Fruit fly (Drosophila melanogaster): ENCODE measurements around the gene RhoL.

RhoL gene

DNA sequence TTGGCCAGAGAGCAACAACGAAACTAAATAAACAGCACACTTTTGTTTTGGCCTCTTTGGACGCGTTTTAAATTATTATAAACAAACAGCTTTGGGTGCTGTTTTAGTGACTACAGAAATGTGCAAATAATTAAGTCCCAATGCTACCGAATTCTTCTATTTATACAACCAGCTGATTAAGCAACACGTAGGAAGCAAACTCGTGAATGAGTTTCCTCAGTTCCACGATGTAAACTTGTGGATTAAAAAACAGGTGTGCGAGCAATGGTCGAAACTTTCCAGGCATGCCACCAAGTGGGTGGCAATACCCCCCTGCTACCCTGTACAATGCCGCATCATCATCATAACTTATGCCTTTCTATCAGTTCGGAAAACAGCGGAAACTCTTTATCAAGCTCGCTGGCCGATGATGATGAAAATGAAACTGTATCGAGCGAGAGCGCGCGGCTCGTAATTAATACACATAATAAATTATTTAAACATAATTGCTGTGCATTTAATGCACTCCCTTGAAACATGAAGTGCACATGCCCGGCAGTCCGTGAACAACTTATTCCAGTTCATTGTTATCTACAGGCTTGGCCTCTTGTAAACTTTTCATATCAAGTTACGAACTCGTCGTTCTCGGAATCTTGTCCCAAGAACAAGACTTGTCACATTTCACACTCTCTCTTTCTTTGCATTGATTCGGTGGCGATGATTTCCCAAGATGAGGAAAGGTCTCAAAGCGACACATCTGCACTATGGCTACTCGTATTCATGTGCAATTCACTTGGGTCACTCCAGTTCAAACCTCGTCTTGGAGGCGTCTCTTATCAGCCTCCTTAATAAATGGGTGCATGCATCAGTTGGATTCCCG lies 2.0 kb downstream of the RhoL start (continued):
- TF ChIP-seq gfzf (GFP tag; optimal IDR thresholded peaks at IDR 0.05) = no peak
- no peak for TF ChIP-seq sc (optimal IDR thresholded peaks at IDR 0.05)
- TF ChIP-seq sc (GFP tag; optimal IDR thresholded peaks at IDR 0.05) = no peak
- no peak for TF ChIP-seq oc (tag; optimal IDR thresholded peaks at IDR 0.05)
- TF ChIP-seq CG14441 (GFP tag; IDR thresholded peaks at IDR 0.05) = 0 out of 2 replicates have a peak, but pooled peaks have one; percentile 15
- TF ChIP-seq kay (GFP tag; optimal IDR thresholded peaks at IDR 0.05) = no peak
- no peak for TF ChIP-seq CG4328 (GFP tag; optimal IDR thresholded peaks at IDR 0.05)
- TF ChIP-seq bab2 (GFP tag; optimal IDR thresholded peaks at IDR 0.05) = peak; percentile 8
- TF ChIP-seq CG12942 (GFP tag; optimal IDR thresholded peaks at IDR 0.05) = no peak
- peak; percentile 38; the same call in 1 of the 2 replicates for TF ChIP-seq NFAT (GFP tag; IDR thresholded peaks at IDR 0.05)
- no peak for TF ChIP-seq ERR (GFP tag; optimal IDR thresholded peaks at IDR 0.05)
- no peak for TF ChIP-seq grau (tag; optimal IDR thresholded peaks at IDR 0.05)
- TF ChIP-seq CG31224 (GFP tag; IDR thresholded peaks at IDR 0.05) = no peak
- no peak for TF ChIP-seq CG8765 (GFP tag; IDR thresholded peaks at IDR 0.05)
- no peak for TF ChIP-seq Ravus (GFP tag; IDR thresholded peaks at IDR 0.05)
- TF ChIP-seq CG7556 (GFP tag; optimal IDR thresholded peaks at IDR 0.05) = no peak
- no peak for TF ChIP-seq br (optimal IDR thresholded peaks at IDR 0.05)
- TF ChIP-seq CG11696 (GFP tag; IDR thresholded peaks at IDR 0.05) = no peak
- no peak for TF ChIP-seq CG32772 (GFP tag; IDR thresholded peaks at IDR 0.05)
- no peak for TF ChIP-seq CG31441 (GFP tag; IDR thresholded peaks at IDR 0.05)
- TF ChIP-seq CG6813 (GFP tag; optimal IDR thresholded peaks at IDR 0.05) = no peak
- TF ChIP-seq sob (GFP tag; IDR thresholded peaks at IDR 0.05) = 0 out of 2 replicates have a peak, but pooled peaks have one; percentile 26
- no peak for TF ChIP-seq trh (GFP tag; optimal IDR thresholded peaks at IDR 0.05)
- TF ChIP-seq nom (GFP tag; optimal IDR thresholded peaks at IDR 0.05) = no peak
- TF ChIP-seq CG17359 (tag; optimal IDR thresholded peaks at IDR 0.05) = no peak
- no peak for TF ChIP-seq sna (GFP tag; IDR thresholded peaks at IDR 0.05; ENCODE audit: partially characterized antibody)
- TF ChIP-seq CG15514 (GFP tag; optimal IDR thresholded peaks at IDR 0.05) = peak; percentile 24
- TF ChIP-seq sens-2 (GFP tag; IDR thresholded peaks at IDR 0.05) = no peak
- TF ChIP-seq sd (tag; optimal IDR thresholded peaks at IDR 0.05) = peak; percentile 42
- no peak for TF ChIP-seq CG1024 (GFP tag; IDR thresholded peaks at IDR 0.05)
- no peak for TF ChIP-seq Bgb (GFP tag; IDR thresholded peaks at IDR 0.05; ENCODE audit: partially characterized antibody)
- TF ChIP-seq prd (optimal IDR thresholded peaks at IDR 0.05) = no peak
- TF ChIP-seq prd (GFP tag; IDR thresholded peaks at IDR 0.05) = no peak
- TF ChIP-seq dpn (GFP tag; optimal IDR thresholded peaks at IDR 0.05) = no peak
- no peak for TF ChIP-seq Atf3 (GFP tag; optimal IDR thresholded peaks at IDR 0.05)
- TF ChIP-seq HmgZ (tag; optimal IDR thresholded peaks at IDR 0.05) = no peak
- no peak for TF ChIP-seq CG42726 (GFP tag; IDR thresholded peaks at IDR 0.05; ENCODE audit: partially characterized antibody)
- no peak for TF ChIP-seq ATbp (GFP tag; optimal IDR thresholded peaks at IDR 0.05)
- no peak for TF ChIP-seq hbn (GFP tag; IDR thresholded peaks at IDR 0.05; ENCODE audit: partially characterized antibody)
- TF ChIP-seq slp2 (GFP tag; optimal IDR thresholded peaks at IDR 0.05) = no peak
- no peak for TF ChIP-seq CG10654 (GFP tag; optimal IDR thresholded peaks at IDR 0.05)
- TF ChIP-seq Hsf (GFP tag; optimal IDR thresholded peaks at IDR 0.05) = no peak
- no peak for TF ChIP-seq CG8281 (tag; optimal IDR thresholded peaks at IDR 0.05)
- TF ChIP-seq Hmx (GFP tag; optimal IDR thresholded peaks at IDR 0.05) = no peak
- no peak for TF ChIP-seq CG15269 (tag; optimal IDR thresholded peaks at IDR 0.05)
- no peak for TF ChIP-seq CG12104 (GFP tag; optimal IDR thresholded peaks at IDR 0.05)
- TF ChIP-seq insv (GFP tag; optimal IDR thresholded peaks at IDR 0.05) = no peak
- TF ChIP-seq sens (GFP tag) = peak; percentile 11
- TF ChIP-seq zen (tag; optimal IDR thresholded peaks at IDR 0.05) = no peak
- TF ChIP-seq Deaf1 (tag; optimal IDR thresholded peaks at IDR 0.05) = no peak
